Worm (Caenorhabditis elegans): ENCODE results near the gene R148.3.

The R148.3 gene

DNA sequence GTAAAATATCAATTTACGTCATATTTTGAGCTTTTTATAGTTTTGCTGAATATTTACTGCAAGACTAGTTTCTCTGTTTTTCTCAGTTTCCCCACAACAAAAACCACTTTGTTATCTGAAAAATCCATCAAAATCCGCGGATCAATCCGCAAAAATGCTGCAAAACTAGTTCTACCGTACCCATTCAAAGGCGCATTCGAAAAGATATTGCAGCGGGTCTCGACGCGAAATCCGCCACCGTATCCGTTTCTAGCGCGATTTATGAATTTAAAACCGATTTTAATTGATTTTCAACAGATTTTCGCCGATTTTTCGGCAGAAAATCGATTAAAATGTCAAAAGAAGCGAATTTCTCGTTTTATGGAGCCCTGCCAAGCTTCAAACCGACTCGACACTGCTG lies 3.7 kb upstream of the R148.3 start, which contains the start of gene R148.4:
Gene R148.4, plus strand, starts transcription at position 211 of the 400 bp plus-strand sequence.
- no peak for TF ChIP-seq aly-2 (tag; optimal IDR thresholded peaks at IDR 0.05)
- no peak for TF ChIP-seq lin-13 (GFP tag; optimal IDR thresholded peaks at IDR 0.05)
- TF ChIP-seq nhr-12 (tag; optimal IDR thresholded peaks at IDR 0.05), result no peak
- TF ChIP-seq ZK546.5 (tag; optimal IDR thresholded peaks at IDR 0.05), result no peak
- TF ChIP-seq nhr-23 (tag; optimal IDR thresholded peaks at IDR 0.05), result no peak

DNA sequence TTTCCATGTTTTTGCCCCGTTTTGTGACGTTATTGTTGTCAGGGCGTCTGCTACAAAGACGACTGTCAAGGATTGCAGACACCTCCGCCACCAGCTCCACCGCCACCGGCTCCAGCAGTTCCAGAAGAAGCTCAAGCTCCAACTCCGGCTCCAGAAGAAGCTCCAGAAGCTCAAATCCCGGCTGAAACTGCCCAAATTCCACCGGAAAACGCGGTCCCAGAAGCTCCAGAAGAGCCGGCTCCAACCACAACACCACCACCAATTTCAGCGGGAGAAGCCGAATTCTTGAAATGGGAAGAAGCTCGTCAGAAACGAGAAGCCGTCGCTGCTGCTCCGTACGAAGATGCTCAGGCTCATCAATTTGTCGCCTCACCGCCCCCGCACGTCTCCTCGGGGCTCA lies 1.6 kb downstream of the R148.3 start:
- no peak for TF ChIP-seq snpc-4 (tag; optimal IDR thresholded peaks at IDR 0.05)
- TF ChIP-seq nhr-21 (tag; optimal IDR thresholded peaks at IDR 0.05), result no peak

DNA sequence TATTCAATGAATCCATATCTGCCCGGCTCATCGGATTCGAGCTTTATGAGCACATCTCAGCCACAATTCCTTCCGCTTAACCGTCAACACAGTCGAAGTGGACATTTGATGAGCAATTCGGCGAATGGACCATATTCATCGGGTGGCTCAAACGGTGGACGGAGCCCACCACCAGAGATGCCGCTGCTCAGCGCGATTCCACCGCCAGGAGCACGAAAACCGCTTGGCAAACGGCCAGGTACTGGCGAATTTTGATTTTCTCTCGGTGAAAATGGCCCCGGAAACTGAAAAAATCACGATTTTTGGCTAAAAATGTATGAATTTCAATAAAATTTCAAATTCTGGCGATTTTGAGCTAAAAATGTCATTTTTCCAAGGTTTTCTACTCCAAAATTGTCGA lies 4.7 kb downstream of the R148.3 start:
- no peak for TF ChIP-seq nhr-21 (tag; optimal IDR thresholded peaks at IDR 0.05)
- no peak for TF ChIP-seq lsy-2 (tag; optimal IDR thresholded peaks at IDR 0.05)
- no peak for TF ChIP-seq nhr-23 (tag; optimal IDR thresholded peaks at IDR 0.05)
- no peak for TF ChIP-seq unc-39 (tag; optimal IDR thresholded peaks at IDR 0.05)
- no peak for TF ChIP-seq F13H6.1 (tag; optimal IDR thresholded peaks at IDR 0.05)
- TF ChIP-seq mab-5 (tag; optimal IDR thresholded peaks at IDR 0.05), result no peak
- no peak for TF ChIP-seq C34F6.9 (tag; optimal IDR thresholded peaks at IDR 0.05)

DNA sequence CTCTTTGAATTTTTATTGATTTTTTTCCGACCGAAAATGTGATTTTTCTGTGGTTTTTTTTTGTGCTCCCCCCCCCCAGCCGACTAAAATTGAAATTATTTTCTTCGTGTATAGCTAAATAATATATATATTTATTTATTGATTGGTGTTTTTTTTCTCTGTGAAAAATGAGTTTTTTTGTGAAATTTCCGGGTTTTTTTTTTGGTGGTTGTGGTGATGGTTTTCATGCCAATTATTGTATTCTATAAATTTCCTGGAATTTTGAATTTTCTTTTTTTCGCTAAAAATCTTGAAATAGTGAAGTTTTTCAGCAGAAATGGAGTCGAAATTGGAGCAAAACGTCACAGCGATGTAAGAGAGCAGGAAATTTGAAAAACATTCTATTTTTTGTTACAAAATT lies 8.2 kb downstream of the R148.3 start, which contains the start of gene lmtr-5:
Gene lmtr-5, plus strand, starts transcription at position 301 of the 400 bp plus-strand sequence.
- TF ChIP-seq mab-5 (tag; optimal IDR thresholded peaks at IDR 0.05) (no peak), lin-11 (tag; optimal IDR thresholded peaks at IDR 0.05) (no peak), zag-1 (tag; optimal IDR thresholded peaks at IDR 0.05) (no peak), ceh-82 (tag; optimal IDR thresholded peaks at IDR 0.05) (no peak), nhr-237 (tag; optimal IDR thresholded peaks at IDR 0.05) (no peak)

DNA sequence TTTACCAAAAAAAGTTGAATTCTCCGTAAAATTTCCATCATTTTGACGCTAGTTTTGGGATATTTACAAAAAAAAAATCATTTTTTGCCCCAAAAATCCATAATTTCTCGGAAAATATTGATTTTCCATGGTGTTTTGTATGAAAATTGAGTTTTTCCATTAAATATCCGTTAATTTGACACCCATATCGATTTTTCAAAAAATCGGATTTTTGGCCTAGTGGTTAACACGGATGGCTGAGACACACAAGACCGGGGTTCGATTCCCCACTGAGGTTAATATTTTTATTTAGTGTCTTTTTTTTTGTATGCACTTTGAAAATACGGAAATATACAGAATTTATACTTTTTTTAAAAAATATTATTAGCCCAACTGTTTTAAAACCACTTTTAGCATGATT lies 10.1 kb downstream of the R148.3 start:
- TF ChIP-seq peb-1 (tag; optimal IDR thresholded peaks at IDR 0.05), result no peak
- TF ChIP-seq lin-13 (GFP tag; optimal IDR thresholded peaks at IDR 0.05), result no peak
- TF ChIP-seq nhr-237 (tag; optimal IDR thresholded peaks at IDR 0.05), result no peak
- no peak for TF ChIP-seq dmd-4 (tag; optimal IDR thresholded peaks at IDR 0.05)
- no peak for TF ChIP-seq elt-3 (tag; optimal IDR thresholded peaks at IDR 0.05)
- TF ChIP-seq aly-2 (tag; optimal IDR thresholded peaks at IDR 0.05), result no peak
- TF ChIP-seq zag-1 (tag; optimal IDR thresholded peaks at IDR 0.05), result no peak
- TF ChIP-seq elt-1 (tag; optimal IDR thresholded peaks at IDR 0.05), result no peak

DNA sequence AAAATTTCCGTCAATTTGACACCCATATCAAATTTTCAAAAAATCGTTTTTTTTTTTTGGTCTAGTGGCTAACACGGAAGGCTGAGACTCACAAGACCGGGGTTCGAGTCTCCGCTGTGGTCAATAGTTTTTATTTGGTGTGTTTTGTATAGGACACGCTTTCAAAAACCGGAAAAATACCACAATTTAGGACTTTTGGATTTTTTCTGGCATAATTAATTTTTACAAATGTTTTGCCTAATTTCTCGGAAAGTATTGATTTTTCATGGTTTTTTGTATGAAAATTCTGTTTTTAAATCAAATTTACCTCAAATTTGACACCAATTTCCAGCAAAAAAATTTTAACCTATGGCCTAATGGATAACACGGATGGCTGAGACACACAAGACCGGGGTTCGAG lies 10.8 kb downstream of the R148.3 start, which contains the start of gene mks-1:
Gene mks-1, plus strand, starts transcription at position 301 of the 400 bp plus-strand sequence.
- no peak for TF ChIP-seq C34F6.9 (tag; optimal IDR thresholded peaks at IDR 0.05)
- no peak for TF ChIP-seq R02D3.7 (tag; optimal IDR thresholded peaks at IDR 0.05)
- TF ChIP-seq mbf-1 (tag; optimal IDR thresholded peaks at IDR 0.05), result no peak
- no peak for TF ChIP-seq lin-39 (tag; optimal IDR thresholded peaks at IDR 0.05)
- no peak for TF ChIP-seq ztf-11 (tag; optimal IDR thresholded peaks at IDR 0.05)
- TF ChIP-seq nhr-129 (tag; optimal IDR thresholded peaks at IDR 0.05), result no peak
- TF ChIP-seq unc-39 (tag; optimal IDR thresholded peaks at IDR 0.05), result no peak
- TF ChIP-seq nhr-23 (tag; optimal IDR thresholded peaks at IDR 0.05), result no peak
- TF ChIP-seq gmeb-1 (tag; optimal IDR thresholded peaks at IDR 0.05), result no peak
- TF ChIP-seq skn-1 (tag; optimal IDR thresholded peaks at IDR 0.05), result no peak
- TF ChIP-seq aly-2 (tag; optimal IDR thresholded peaks at IDR 0.05), result no peak
- TF ChIP-seq elt-1 (tag; optimal IDR thresholded peaks at IDR 0.05), result no peak
- no peak for TF ChIP-seq F13H6.1 (tag; optimal IDR thresholded peaks at IDR 0.05)

DNA sequence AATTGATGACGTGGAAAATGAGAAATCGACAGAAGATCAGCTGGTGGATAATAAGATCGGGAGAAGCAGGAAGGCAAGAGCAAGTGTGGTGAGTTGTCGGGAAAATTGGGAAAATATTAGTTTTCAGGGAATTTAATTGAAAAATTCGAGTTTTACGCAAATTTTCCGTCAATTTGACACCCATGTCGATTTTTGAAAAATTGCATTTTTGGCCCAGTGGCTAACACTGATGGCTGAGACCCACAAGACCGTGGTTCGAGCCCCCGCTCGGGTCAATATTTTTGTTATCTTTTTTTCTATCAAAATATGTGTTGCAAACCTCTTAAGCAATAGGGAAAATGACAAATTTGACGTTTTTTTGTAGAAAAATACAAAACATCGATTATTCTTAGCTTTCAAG lies 13.4 kb downstream of the R148.3 start:
- TF ChIP-seq elt-3 (tag; optimal IDR thresholded peaks at IDR 0.05) (no peak), lsy-2 (tag; optimal IDR thresholded peaks at IDR 0.05) (no peak), lin-13 (GFP tag; optimal IDR thresholded peaks at IDR 0.05) (no peak), peb-1 (tag; optimal IDR thresholded peaks at IDR 0.05) (no peak), ama-1 (optimal IDR thresholded peaks at IDR 0.05) (no peak), gmeb-1 (tag; optimal IDR thresholded peaks at IDR 0.05) (no peak), alr-1 (tag; optimal IDR thresholded peaks at IDR 0.05) (no peak), nhr-25 (tag; optimal IDR thresholded peaks at IDR 0.05) (no peak), mbf-1 (tag; optimal IDR thresholded peaks at IDR 0.05) (no peak)

Data from whole organism, L2 larva.